Worm (Caenorhabditis elegans) whole organism, L3 larva: ENCODE measurements around the gene Y46G5A.20.

ENCODE experiments used
- ama-1 ChIP-seq: fragments of 150-350 bp; optimal IDR thresholded peaks from 2 replicates; lab custom pipeline; 2018
- ceh-16 ChIP-seq: sonication (generic microtip); optimal IDR thresholded peaks from 2 replicates; lab custom pipeline; 2017; ENCODE audit warnings: missing biosample characterization, missing genetic modification characterization
- ceh-82 ChIP-seq: fragments of 150-350 bp; optimal IDR thresholded peaks from 2 replicates; lab custom pipeline; 2014; ENCODE audit warnings: missing biosample characterization, missing genetic modification characterization
- elt-1 ChIP-seq: fragments of 150-350 bp; optimal IDR thresholded peaks from 2 replicates; lab custom pipeline; 2014; ENCODE audit warnings: missing biosample characterization, missing genetic modification characterization
- elt-2 ChIP-seq: sonication (generic microtip); optimal IDR thresholded peaks from 2 replicates; lab custom pipeline; 2016; ENCODE audit warnings: missing genetic modification reagents, mild to moderate bottlenecking, missing genetic modification characterization, missing compliant biosample characterization
- fkh-10 ChIP-seq: sonication (generic microtip); optimal IDR thresholded peaks from 2 replicates; lab custom pipeline; 2017; ENCODE audit warnings: missing biosample characterization, missing genetic modification reagents, missing genetic modification characterization
- fos-1 ChIP-seq: fragments of 150-350 bp; optimal IDR thresholded peaks from 2 replicates; lab custom pipeline; 2014; ENCODE audit warnings: missing biosample characterization, missing genetic modification characterization
- nfya-1 ChIP-seq: sonication (generic microtip); optimal IDR thresholded peaks from 2 replicates; lab custom pipeline; 2017; ENCODE audit warnings: missing genetic modification characterization, mild to moderate bottlenecking, missing compliant biosample characterization, antibody characterized with exemption, moderate library complexity; ENCODE audit not compliant: insufficient read depth
- nhr-12 ChIP-seq: fragments of 150-350 bp; optimal IDR thresholded peaks from 2 replicates; lab custom pipeline; 2014; ENCODE audit warnings: missing biosample characterization, missing genetic modification characterization
- nhr-28 ChIP-seq: fragments of 150-350 bp; optimal IDR thresholded peaks from 2 replicates; lab custom pipeline; 2014; ENCODE audit warnings: missing biosample characterization, missing genetic modification characterization
- snpc-4 ChIP-seq: fragments of 150-350 bp; optimal IDR thresholded peaks from 2 replicates; lab custom pipeline; 2014; ENCODE audit warnings: missing biosample characterization, missing genetic modification characterization
- ztf-11 ChIP-seq: fragments of 150-350 bp; optimal IDR thresholded peaks from 2 replicates; lab custom pipeline; 2014; ENCODE audit warnings: missing biosample characterization, missing genetic modification characterization

- TF ChIP-seq ceh-16 (no peak), nhr-12 (tag; lab: Kevin White, UChicago) (no peak), elt-2 (tag; lab: Kevin White, UChicago) (peak; percentile 88), ztf-11 (tag; lab: Kevin White, UChicago) (no peak), ceh-82 (tag; lab: Kevin White, UChicago) (no peak), ama-1 (lab: Kevin White, UChicago) (peak; percentile 78), nhr-28 (tag; lab: Kevin White, UChicago) (no peak), snpc-4 (tag; lab: Kevin White, UChicago) (no peak), fos-1 (tag; lab: Kevin White, UChicago) (no peak), nfya-1 (tag; lab: Kevin White, UChicago) (peak; percentile 6), elt-1 (tag; lab: Kevin White, UChicago) (no peak), fkh-10 (GFP tag; lab: Kevin White, UChicago) (peak; percentile 34)
These were observed 13.5 kb upstream of the Y46G5A.20 start for ce11 chrII:12797211-12797794.
